Fruit fly (Drosophila melanogaster) whole organism, embryonic: ENCODE data around the gene CG42445.

Experiments used
- Atf-2 ChIP-seq: fragments of 200-800 bp; sonication (Bioruptor generic); optimal IDR thresholded peaks from 2 replicates; lab custom pipeline; 2016; ENCODE audit warnings: missing biosample characterization, missing genetic modification characterization
- Bgb ChIP-seq: fragments of 200-800 bp; sonication (Bioruptor generic); IDR thresholded peaks from 2 replicates; pipeline ENCODE4 v1.3.6; 2022; ENCODE audit warnings: missing biosample characterization, missing genetic modification characterization; ENCODE audit not compliant: partially characterized antibody
- Blimp-1 ChIP-seq: fragments of 200-800 bp; sonication (Bioruptor generic); optimal IDR thresholded peaks from 3 replicates; lab custom pipeline; 2018; ENCODE audit warnings: missing biosample characterization, missing genetic modification characterization, mild to moderate bottlenecking, moderate library complexity, missing genetic modification reagents
- CG10274 ChIP-seq: fragments of 200-800 bp; sonication (Bioruptor generic); optimal IDR thresholded peaks from 3 replicates; lab custom pipeline; 2017; ENCODE audit warnings: missing biosample characterization, mild to moderate bottlenecking, missing genetic modification characterization
- CG10543 ChIP-seq: fragments of 200-800 bp; sonication (Bioruptor generic); optimal IDR thresholded peaks from 3 replicates; lab custom pipeline; 2017; ENCODE audit warnings: missing biosample characterization, mild to moderate bottlenecking, missing genetic modification characterization, moderate library complexity
- CG10959 ChIP-seq: fragments of 200-800 bp; sonication (Bioruptor generic); IDR thresholded peaks from 2 replicates; pipeline ENCODE4 v1.3.6; 2022; ENCODE audit warnings: missing biosample characterization, missing genetic modification characterization
- CG11456 ChIP-seq: fragments of 200-800 bp; sonication (Bioruptor generic); IDR thresholded peaks from 3 replicates; pipeline ENCODE4 v1.3.6; 2022; ENCODE audit warnings: missing biosample characterization, missing genetic modification characterization
- CG12659 ChIP-seq: fragments of 200-800 bp; sonication (Bioruptor generic); optimal IDR thresholded peaks from 3 replicates; lab custom pipeline; 2017; ENCODE audit warnings: mild to moderate bottlenecking, missing biosample characterization, missing genetic modification reagents, missing genetic modification characterization
- CG13287 ChIP-seq: fragments of 200-800 bp; sonication (Bioruptor generic); IDR thresholded peaks from 2 replicates; pipeline ENCODE4 v1.3.6; 2022; ENCODE audit warnings: missing biosample characterization, missing genetic modification characterization; ENCODE audit not compliant: partially characterized antibody
- CG13624 ChIP-seq: fragments of 200-800 bp; sonication (Bioruptor generic); optimal IDR thresholded peaks from 2 replicates; lab custom pipeline; 2016; ENCODE audit warnings: missing biosample characterization, missing genetic modification characterization
- CG16813 ChIP-seq: fragments of 200-800 bp; sonication (Bioruptor generic); IDR thresholded peaks from 3 replicates; pipeline ENCODE4 v1.3.6; 2022; ENCODE audit warnings: missing biosample characterization, missing genetic modification characterization; ENCODE audit not compliant: partially characterized antibody
- CG17328 ChIP-seq: fragments of 200-800 bp; sonication (Bioruptor generic); IDR thresholded peaks from 2 replicates; pipeline ENCODE4 v1.3.6; 2022; ENCODE audit warnings: missing biosample characterization, missing genetic modification characterization
- CG17359 ChIP-seq: fragments of 200-800 bp; sonication (Bioruptor generic); optimal IDR thresholded peaks from 3 replicates; lab custom pipeline; 2018; ENCODE audit warnings: missing biosample characterization, mild to moderate bottlenecking, missing genetic modification characterization, moderate library complexity
- CG17361 ChIP-seq: fragments of 200-800 bp; sonication (Bioruptor generic); IDR thresholded peaks from 3 replicates; pipeline ENCODE4 v1.3.6; 2022; ENCODE audit warnings: missing biosample characterization, missing genetic modification characterization
- CG18764 ChIP-seq: fragments of 200-800 bp; sonication (Bioruptor generic); optimal IDR thresholded peaks from 3 replicates; lab custom pipeline; 2016; ENCODE audit warnings: missing biosample characterization, missing genetic modification characterization
- CG2202 ChIP-seq: fragments of 200-800 bp; sonication (Bioruptor generic); optimal IDR thresholded peaks from 2 replicates; lab custom pipeline; 2018; ENCODE audit warnings: missing biosample characterization, mild to moderate bottlenecking, missing genetic modification characterization
- CG32772 ChIP-seq: fragments of 200-800 bp; sonication (Bioruptor generic); IDR thresholded peaks from 2 replicates; pipeline ENCODE4 v1.3.6; 2022; ENCODE audit warnings: missing biosample characterization, missing genetic modification characterization
- CG7271 ChIP-seq: fragments of 200-800 bp; sonication (Bioruptor generic); optimal IDR thresholded peaks from 2 replicates; lab custom pipeline; 2018; ENCODE audit warnings: missing biosample characterization, mild to moderate bottlenecking, missing genetic modification characterization, moderate library complexity
- CG7745 ChIP-seq: fragments of 200-800 bp; sonication (Bioruptor generic); optimal IDR thresholded peaks from 2 replicates; lab custom pipeline; 2018; ENCODE audit warnings: missing biosample characterization, mild to moderate bottlenecking, missing genetic modification characterization, moderate library complexity
- CG7963 ChIP-seq: fragments of 200-800 bp; sonication (Bioruptor generic); IDR thresholded peaks from 3 replicates; pipeline ENCODE4 v1.3.6; 2022; ENCODE audit warnings: missing biosample characterization, missing genetic modification characterization; ENCODE audit not compliant: partially characterized antibody
- CG8089 ChIP-seq: fragments of 200-800 bp; sonication (Bioruptor generic); optimal IDR thresholded peaks from 3 replicates; lab custom pipeline; 2016; ENCODE audit warnings: missing biosample characterization, missing genetic modification characterization
- CG9817 ChIP-seq: fragments of 200-800 bp; sonication (Bioruptor generic); optimal IDR thresholded peaks from 2 replicates; lab custom pipeline; 2018; ENCODE audit warnings: missing biosample characterization, mild to moderate bottlenecking, missing genetic modification characterization, moderate library complexity
- Dp ChIP-seq: fragments of 200-800 bp; sonication (Bioruptor generic); optimal IDR thresholded peaks from 2 replicates; lab custom pipeline; 2018; ENCODE audit warnings: missing biosample characterization, mild to moderate bottlenecking, missing genetic modification characterization, moderate library complexity
- Dref ChIP-seq: fragments of 200-800 bp; sonication (Bioruptor generic); IDR thresholded peaks from 2 replicates; pipeline ENCODE4 v1.3.6; 2022; ENCODE audit warnings: missing biosample characterization, missing genetic modification characterization
- Gug ChIP-seq: fragments of 200-800 bp; sonication (Bioruptor generic); IDR thresholded peaks from 4 replicates; pipeline ENCODE4 v1.3.6; 2022; ENCODE audit warnings: missing biosample characterization, missing genetic modification characterization
- H2.0 ChIP-seq: fragments of 200-800 bp; sonication (Bioruptor generic); IDR thresholded peaks from 2 replicates; pipeline ENCODE4 v1.3.6; 2022; ENCODE audit warnings: missing biosample characterization, missing genetic modification characterization
- HmgD ChIP-seq: fragments of 200-800 bp; sonication (Bioruptor generic); optimal IDR thresholded peaks from 3 replicates; lab custom pipeline; 2016; ENCODE audit warnings: missing biosample characterization, missing genetic modification characterization
- Lhr ChIP-seq: fragments of 200-800 bp; sonication (Bioruptor generic); optimal IDR thresholded peaks from 3 replicates; lab custom pipeline; 2017; ENCODE audit warnings: mild to moderate bottlenecking, missing biosample characterization, missing genetic modification reagents, missing genetic modification characterization
- Poxn ChIP-seq: fragments of 200-800 bp; sonication (Bioruptor generic); IDR thresholded peaks from 2 replicates; pipeline ENCODE4 v1.3.6; 2022; ENCODE audit warnings: missing biosample characterization, missing genetic modification characterization
- Rx ChIP-seq: fragments of 200-800 bp; sonication (Bioruptor generic); IDR thresholded peaks from 2 replicates; pipeline ENCODE4 v1.3.6; 2022; ENCODE audit warnings: missing biosample characterization, missing genetic modification characterization
- TFAM ChIP-seq: fragments of 200-800 bp; sonication (Bioruptor generic); optimal IDR thresholded peaks from 2 replicates; lab custom pipeline; 2017; ENCODE audit warnings: missing biosample characterization, missing genetic modification characterization, inconsistent platforms
- YL-1 ChIP-seq: fragments of 200-800 bp; sonication (Bioruptor generic); optimal IDR thresholded peaks from 3 replicates; lab custom pipeline; 2017; ENCODE audit warnings: missing biosample characterization, mild to moderate bottlenecking, missing genetic modification characterization
- amos ChIP-seq: fragments of 200-800 bp; sonication (Bioruptor generic); IDR thresholded peaks from 2 replicates; pipeline ENCODE4 v1.3.6; 2022; ENCODE audit warnings: missing biosample characterization, missing genetic modification characterization; ENCODE audit not compliant: partially characterized antibody
- ato ChIP-seq: fragments of 200-800 bp; sonication (Bioruptor generic); IDR thresholded peaks from 2 replicates; pipeline ENCODE4 v1.3.6; 2022; ENCODE audit warnings: missing biosample characterization, missing genetic modification characterization; ENCODE audit not compliant: partially characterized antibody
- dati ChIP-seq: fragments of 200-800 bp; sonication (Bioruptor generic); IDR thresholded peaks from 2 replicates; pipeline ENCODE4 v1.3.6; 2022; ENCODE audit warnings: missing biosample characterization, missing genetic modification characterization
- emc ChIP-seq: fragments of 200-800 bp; sonication (Bioruptor generic); optimal IDR thresholded peaks from 2 replicates; lab custom pipeline; 2016; ENCODE audit warnings: missing biosample characterization, missing genetic modification characterization
- en ChIP-seq: fragments of 200-800 bp; sonication (Bioruptor generic); optimal IDR thresholded peaks from 2 replicates; lab custom pipeline; 2016; ENCODE audit warnings: missing biosample characterization, missing genetic modification characterization
- ind ChIP-seq: fragments of 200-800 bp; sonication (Bioruptor generic); optimal IDR thresholded peaks from 3 replicates; lab custom pipeline; 2016; ENCODE audit warnings: missing biosample characterization, missing genetic modification characterization
- ken ChIP-seq: fragments of 200-800 bp; sonication (Bioruptor generic); IDR thresholded peaks from 3 replicates; pipeline ENCODE4 v1.3.6; 2022; ENCODE audit warnings: missing biosample characterization, missing genetic modification characterization
- lmd ChIP-seq: fragments of 200-800 bp; sonication (Bioruptor generic); IDR thresholded peaks from 2 replicates; pipeline ENCODE4 v1.3.6; 2022; ENCODE audit warnings: missing biosample characterization, missing genetic modification characterization
- maf-S ChIP-seq: fragments of 200-800 bp; sonication (Bioruptor generic); optimal IDR thresholded peaks from 2 replicates; lab custom pipeline; 2016; ENCODE audit warnings: missing biosample characterization, missing genetic modification characterization
- pnt ChIP-seq: fragments of 200-800 bp; sonication (Bioruptor generic); optimal IDR thresholded peaks from 3 replicates; lab custom pipeline; 2016; ENCODE audit warnings: missing biosample characterization, missing genetic modification characterization
- stc ChIP-seq: fragments of 200-800 bp; sonication (Bioruptor generic); IDR thresholded peaks from 2 replicates; pipeline ENCODE4 v1.3.6; 2022; ENCODE audit warnings: missing biosample characterization, missing genetic modification characterization
- sug ChIP-seq: fragments of 200-800 bp; optimal IDR thresholded peaks from 2 replicates; lab custom pipeline; 2019; ENCODE audit warnings: missing biosample characterization, mild to moderate bottlenecking, missing genetic modification characterization, moderate library complexity
- tna ChIP-seq: fragments of 200-800 bp; sonication (Bioruptor generic); IDR thresholded peaks from 2 replicates; pipeline ENCODE4 v1.3.6; 2022; ENCODE audit warnings: missing biosample characterization, missing genetic modification characterization; ENCODE audit not compliant: partially characterized antibody
- unc-4 ChIP-seq: fragments of 200-800 bp; sonication (Bioruptor generic); IDR thresholded peaks from 2 replicates; pipeline ENCODE4 v1.3.6; 2022; ENCODE audit warnings: missing biosample characterization, missing genetic modification characterization; ENCODE audit not compliant: partially characterized antibody
- wdn ChIP-seq: fragments of 200-800 bp; sonication (Bioruptor generic); IDR thresholded peaks from 2 replicates; pipeline ENCODE4 v1.3.6; 2022; ENCODE audit warnings: missing biosample characterization, missing genetic modification characterization
- zen ChIP-seq: fragments of 200-800 bp; sonication (Bioruptor generic); optimal IDR thresholded peaks from 3 replicates; lab custom pipeline; 2018; ENCODE audit warnings: missing biosample characterization, mild to moderate bottlenecking, missing genetic modification characterization, moderate library complexity
- zfh1 ChIP-seq: fragments of 200-800 bp; sonication (Bioruptor generic); IDR thresholded peaks from 3 replicates; pipeline ENCODE4 v1.3.6; 2022; ENCODE audit warnings: missing biosample characterization, missing genetic modification characterization

The CG42445 gene

DNA sequence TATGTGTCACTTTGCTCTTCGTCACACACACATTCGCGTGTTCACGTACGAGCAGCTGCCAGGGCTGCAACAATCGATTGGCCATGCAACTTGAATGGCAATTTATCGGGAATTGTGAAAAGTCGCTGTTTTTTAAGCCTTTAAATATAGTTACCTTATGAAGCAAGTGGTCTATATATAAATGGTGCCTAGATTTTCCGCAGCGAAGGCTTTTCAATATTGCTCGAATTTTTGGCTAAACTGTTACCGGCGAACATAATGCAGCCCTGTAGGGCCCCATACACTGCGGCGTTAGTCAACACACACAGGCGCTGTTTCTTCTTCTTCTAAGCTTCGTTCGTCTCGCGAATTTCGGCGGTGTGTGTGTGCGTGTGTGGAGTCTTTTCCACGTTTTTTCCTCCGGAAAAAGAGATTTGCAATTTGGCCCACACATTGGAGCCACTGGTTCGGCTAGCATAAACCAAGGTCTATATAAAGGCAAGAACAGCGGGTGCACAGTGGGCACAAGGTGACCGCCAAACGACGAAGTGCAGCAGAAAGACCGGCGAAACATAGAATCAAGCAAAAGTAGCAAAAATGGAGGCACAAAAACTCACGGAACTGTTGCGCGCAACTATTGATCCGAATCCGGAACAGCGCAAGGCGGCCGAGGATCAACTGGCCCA lies 42.7 kb downstream of the CG42445 start, which contains the start of the genes Arp3 and msk (continued):
- TF ChIP-seq CG16813 (peak; percentile 44), stc (GFP tag; lab: Robert Waterston, UW) (no peak), Lhr (GFP tag; lab: Kevin White, UChicago) (peak; percentile 66), dati (no peak), CG9817 (tag; lab: Kevin White, UChicago) (peak; percentile 86), lmd (GFP tag; lab: Robert Waterston, UW) (peak; percentile 71), CG2202 (peak; percentile 34), wdn (GFP tag; lab: Robert Waterston, UW) (peak; percentile 72), emc (GFP tag; lab: Kevin White, UChicago) (peak; percentile 83), CG13287 (GFP tag; lab: Robert Waterston, UW) (peak; percentile 68), CG7745 (tag; lab: Kevin White, UChicago) (no peak), CG17328 (GFP tag; lab: Robert Waterston, UW) (peak; percentile 47), Gug (peak; percentile 86), H2.0 (GFP tag; lab: Robert Waterston, UW) (peak; percentile 69), pnt (GFP tag; lab: Kevin White, UChicago) (peak; percentile 84), Rx (GFP tag; lab: Robert Waterston, UW) (peak; percentile 69), tna (GFP tag; lab: Robert Waterston, UW) (no peak), Dref (GFP tag; lab: Robert Waterston, UW) (peak; percentile 65), unc-4 (GFP tag; lab: Robert Waterston, UW) (peak; percentile 42)

DNA sequence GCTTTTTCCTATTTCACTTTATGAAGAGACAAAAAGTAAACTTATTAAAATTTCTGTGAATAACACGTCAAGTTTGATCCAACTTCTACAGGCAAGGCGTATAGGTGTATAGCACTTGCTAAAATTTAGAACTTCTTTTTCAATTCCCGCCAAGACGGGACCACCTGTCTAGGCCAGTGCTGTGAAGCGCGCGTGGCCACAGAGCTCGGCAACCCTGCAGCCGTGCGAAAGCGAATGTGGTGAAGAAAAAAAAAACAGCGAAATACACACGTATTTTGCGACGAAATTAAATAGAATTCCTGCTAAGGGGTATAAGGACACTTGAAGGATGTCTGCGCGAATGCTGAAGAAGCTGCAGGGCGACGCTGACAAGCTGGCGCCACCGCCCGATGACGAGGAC lies 48.5 kb downstream of the CG42445 start, which contains the start of gene Nulp1:
TSS of gene Nulp1 (plus strand) at position 198 of the 400 bp plus-strand sequence.
- no peak for TF ChIP-seq CG7963 (GFP tag; lab: Robert Waterston, UW)
- TF ChIP-seq CG18764 = no peak
- TF ChIP-seq CG32772 (GFP tag; lab: Robert Waterston, UW) = peak; percentile 70
- peak; percentile 84 for TF ChIP-seq Blimp-1 (GFP tag; lab: Kevin White, UChicago)
- TF ChIP-seq CG12659 (GFP tag; lab: Kevin White, UChicago) = peak; percentile 50
- TF ChIP-seq en (GFP tag; lab: Kevin White, UChicago) = no peak
- peak; percentile 70 for TF ChIP-seq sug (tag; lab: Kevin White, UChicago)
- TF ChIP-seq CG10959 = no peak
- peak; percentile 48 for TF ChIP-seq YL-1 (GFP tag; lab: Kevin White, UChicago)
- peak; percentile 27 for TF ChIP-seq maf-S (GFP tag; lab: Kevin White, UChicago)
- peak; percentile 64 for TF ChIP-seq CG17359 (tag; lab: Kevin White, UChicago)
- TF ChIP-seq Poxn = no peak
- TF ChIP-seq CG10274 = no peak
- peak; percentile 89 for TF ChIP-seq Dp
- TF ChIP-seq zen = no peak
- peak; percentile 57 for TF ChIP-seq HmgD (GFP tag; lab: Kevin White, UChicago)
- peak; percentile 7; the same call in 2 of the 3 replicates for TF ChIP-seq CG11456
- peak; percentile 52 for TF ChIP-seq Bgb
- TF ChIP-seq Atf-2 (GFP tag; lab: Kevin White, UChicago) = no peak
- no peak for TF ChIP-seq CG10543 (GFP tag; lab: Kevin White, UChicago)
- TF ChIP-seq zfh1 (GFP tag; lab: Robert Waterston, UW) = 0 out of 3 replicates have a peak, but pooled peaks have one; percentile 20
- no peak for TF ChIP-seq TFAM (GFP tag; lab: Kevin White, UChicago)
- TF ChIP-seq CG13624 (GFP tag; lab: Kevin White, UChicago) = peak; percentile 58
- TF ChIP-seq ken (GFP tag; lab: Robert Waterston, UW) = 0 out of 3 replicates have a peak, but pooled peaks have one; percentile 37
- peak; percentile 21 for TF ChIP-seq ind (GFP tag; lab: Kevin White, UChicago)
- no peak for TF ChIP-seq ato (GFP tag; lab: Robert Waterston, UW)
- TF ChIP-seq CG17361 (GFP tag; lab: Robert Waterston, UW) = no peak
- no peak for TF ChIP-seq CG8089 (GFP tag; lab: Kevin White, UChicago)
- no peak for TF ChIP-seq CG7271 (tag; lab: Kevin White, UChicago)
- TF ChIP-seq amos (GFP tag; lab: Robert Waterston, UW) = peak; percentile 16; the same call in 1 of the 2 replicates
